Fruit fly (Drosophila melanogaster) whole organism, wandering third instar larva: ENCODE results near the gene cact.
A peak's percentile ranks its signal among the peaks of the same experiment; 100 is the strongest.

Source experiments
- Abd-B ChIP-seq: fragments of >200 bp; optimal IDR thresholded peaks from 2 replicates; lab custom pipeline; 2017; ENCODE audit warnings: missing biosample characterization, missing genetic modification characterization
- CG32264 ChIP-seq: fragments of 200-800 bp; sonication (Bioruptor generic); optimal IDR thresholded peaks from 2 replicates; lab custom pipeline; 2016; ENCODE audit warnings: missing biosample characterization, missing genetic modification characterization
- CG9705 ChIP-seq: fragments of 200-800 bp; sonication (Bioruptor generic); optimal IDR thresholded peaks from 2 replicates; lab custom pipeline; 2018; ENCODE audit warnings: missing biosample characterization, mild to moderate bottlenecking, missing genetic modification characterization
- CrebA ChIP-seq: fragments of 200-800 bp; sonication (Bioruptor generic); optimal IDR thresholded peaks from 2 replicates; lab custom pipeline; 2016; ENCODE audit warnings: missing biosample characterization, mild to moderate bottlenecking, missing genetic modification characterization, borderline replicate concordance
- Dfd ChIP-seq: fragments of >200 bp; optimal IDR thresholded peaks from 2 replicates; lab custom pipeline; 2017; ENCODE audit warnings: missing biosample characterization, missing genetic modification characterization
- Dif ChIP-seq: fragments of 200-275, 200-300 bp; sonication (Bioruptor generic); optimal IDR thresholded peaks from 2 replicates; lab custom pipeline; 2018; ENCODE audit warnings: missing biosample characterization, missing genetic modification characterization; ENCODE audit not compliant: partially characterized antibody
- GATAd ChIP-seq: sonication (Bioruptor generic); optimal IDR thresholded peaks from 2 replicates; lab custom pipeline; 2016; ENCODE audit warnings: missing biosample characterization, missing genetic modification characterization
- HLH106 ChIP-seq: fragments of 200-800 bp; optimal IDR thresholded peaks from 3 replicates; lab custom pipeline; 2019; ENCODE audit warnings: missing biosample characterization, mild to moderate bottlenecking, missing genetic modification characterization, moderate library complexity
- Hnf4 ChIP-seq: fragments of 200-800 bp; sonication (Bioruptor generic); optimal IDR thresholded peaks from 2 replicates; lab custom pipeline; 2016; ENCODE audit warnings: missing biosample characterization, mild to moderate bottlenecking, missing genetic modification characterization
- Hr78 ChIP-seq: fragments of >200 bp; optimal IDR thresholded peaks from 2 replicates; lab custom pipeline; 2017; ENCODE audit warnings: missing biosample characterization, missing genetic modification characterization
- Hr83 ChIP-seq: fragments of 200-300 bp; sonication (Bioruptor generic); optimal IDR thresholded peaks from 2 replicates; lab custom pipeline; 2016; ENCODE audit warnings: missing biosample characterization, mild to moderate bottlenecking, missing genetic modification characterization, moderate library complexity; ENCODE audit not compliant: poor library complexity, severe bottlenecking
- Jra ChIP-seq: sonication (Bioruptor generic); optimal IDR thresholded peaks from 2 replicates; lab custom pipeline; 2016; ENCODE audit warnings: missing biosample characterization, missing genetic modification characterization
- Mio ChIP-seq: sonication (Bioruptor generic); optimal IDR thresholded peaks from 2 replicates; lab custom pipeline; 2016; ENCODE audit warnings: missing biosample characterization, missing genetic modification characterization
- Myc ChIP-seq: fragments of >200 bp; optimal IDR thresholded peaks from 2 replicates; lab custom pipeline; 2017
- N ChIP-seq: fragments of >200 bp; optimal IDR thresholded peaks from 2 replicates; lab custom pipeline; 2018; ENCODE audit warnings: missing biosample characterization, missing external identifiers, missing genetic modification characterization
- OdsH ChIP-seq: fragments of 200-800 bp; sonication (Bioruptor generic); optimal IDR thresholded peaks from 2 replicates; lab custom pipeline; 2016; ENCODE audit warnings: missing biosample characterization, mild to moderate bottlenecking, missing genetic modification characterization
- Rel ChIP-seq, 2 experiments: fragments of 200-800 bp; sonication (Bioruptor generic) in 1 of 2; optimal IDR thresholded peaks; 2 replicates in 1 of 2; 3 replicates in 1 of 2; lab custom pipeline; 2016 to 2019; ENCODE audit warnings: mild to moderate bottlenecking in 2 of 2, missing biosample characterization in 2 of 2, missing genetic modification characterization in 2 of 2, moderate library complexity in 1 of 2
- Sp1 ChIP-seq: fragments of 200-800 bp; sonication (Bioruptor generic); optimal IDR thresholded peaks from 3 replicates; lab custom pipeline; 2019; ENCODE audit warnings: missing biosample characterization, mild to moderate bottlenecking, missing genetic modification characterization, moderate library complexity
- Vsx2 ChIP-seq: fragments of 200-300, 225-300 bp; sonication (Bioruptor generic); optimal IDR thresholded peaks from 2 replicates; lab custom pipeline; 2018; ENCODE audit warnings: missing biosample characterization, missing genetic modification characterization; ENCODE audit not compliant: partially characterized antibody
- br ChIP-seq: fragments of 200-800 bp; sonication (Bioruptor generic); optimal IDR thresholded peaks from 2 replicates; lab custom pipeline; 2016; ENCODE audit warnings: missing biosample characterization, missing genetic modification characterization
- brk ChIP-seq: fragments of 200-800 bp; sonication (Bioruptor generic); optimal IDR thresholded peaks from 2 replicates; lab custom pipeline; 2016; ENCODE audit warnings: missing biosample characterization, mild to moderate bottlenecking, missing genetic modification characterization
- dsf ChIP-seq: sonication (Bioruptor generic); optimal IDR thresholded peaks from 2 replicates; lab custom pipeline; 2016; ENCODE audit warnings: missing biosample characterization, missing genetic modification characterization, borderline replicate concordance
- ey ChIP-seq: fragments of 200-800 bp; sonication (Bioruptor generic); optimal IDR thresholded peaks from 2 replicates; lab custom pipeline; 2016; ENCODE audit warnings: missing biosample characterization, missing genetic modification characterization
- foxo ChIP-seq, 2 experiments: fragments of 200-800 bp; sonication (Bioruptor generic); optimal IDR thresholded peaks; 2 replicates in 1 of 2; 3 replicates in 1 of 2; lab custom pipeline; 2016 to 2017; ENCODE audit warnings: missing biosample characterization in 2 of 2, missing genetic modification characterization in 2 of 2
- fru ChIP-seq: fragments of 200-800 bp; sonication (Bioruptor generic); optimal IDR thresholded peaks from 3 replicates; lab custom pipeline; 2016; ENCODE audit warnings: missing biosample characterization, mild to moderate bottlenecking, missing genetic modification characterization
- h ChIP-seq: fragments of 200-800 bp; sonication (Bioruptor generic); optimal IDR thresholded peaks from 3 replicates; lab custom pipeline; 2016; ENCODE audit warnings: missing biosample characterization, mild to moderate bottlenecking, missing genetic modification characterization
- jim ChIP-seq: fragments of 175-275, 200-325 bp; sonication (Bioruptor generic); optimal IDR thresholded peaks from 2 replicates; lab custom pipeline; 2016; ENCODE audit warnings: missing biosample characterization, mild to moderate bottlenecking, missing genetic modification characterization
- lola ChIP-seq: fragments of >200 bp; optimal IDR thresholded peaks from 2 replicates; lab custom pipeline; 2017; ENCODE audit warnings: missing biosample characterization, missing genetic modification characterization
- psq ChIP-seq: fragments of 200-800 bp; sonication (Bioruptor generic); optimal IDR thresholded peaks from 3 replicates; lab custom pipeline; 2017; ENCODE audit warnings: missing biosample characterization, mild to moderate bottlenecking, missing genetic modification characterization, moderate library complexity
- rgr ChIP-seq: fragments of 200-800 bp; sonication (Bioruptor generic); optimal IDR thresholded peaks from 3 replicates; lab custom pipeline; 2016; ENCODE audit warnings: missing biosample characterization, mild to moderate bottlenecking, missing genetic modification characterization
- sage ChIP-seq: fragments of 200-800 bp; sonication (Bioruptor generic); optimal IDR thresholded peaks from 2 replicates; lab custom pipeline; 2016; ENCODE audit warnings: missing biosample characterization, mild to moderate bottlenecking, missing genetic modification characterization
- tai ChIP-seq: sonication (Bioruptor generic); optimal IDR thresholded peaks from 2 replicates; lab custom pipeline; 2016; ENCODE audit warnings: missing biosample characterization, missing genetic modification characterization
- usp ChIP-seq: fragments of >200 bp; optimal IDR thresholded peaks from 2 replicates; lab custom pipeline; 2017; ENCODE audit warnings: missing biosample characterization, missing genetic modification characterization
- woc ChIP-seq: sonication (Bioruptor generic); optimal IDR thresholded peaks from 2 replicates; lab custom pipeline; 2016; ENCODE audit warnings: missing biosample characterization, mild to moderate bottlenecking, missing genetic modification characterization

cact gene

DNA sequence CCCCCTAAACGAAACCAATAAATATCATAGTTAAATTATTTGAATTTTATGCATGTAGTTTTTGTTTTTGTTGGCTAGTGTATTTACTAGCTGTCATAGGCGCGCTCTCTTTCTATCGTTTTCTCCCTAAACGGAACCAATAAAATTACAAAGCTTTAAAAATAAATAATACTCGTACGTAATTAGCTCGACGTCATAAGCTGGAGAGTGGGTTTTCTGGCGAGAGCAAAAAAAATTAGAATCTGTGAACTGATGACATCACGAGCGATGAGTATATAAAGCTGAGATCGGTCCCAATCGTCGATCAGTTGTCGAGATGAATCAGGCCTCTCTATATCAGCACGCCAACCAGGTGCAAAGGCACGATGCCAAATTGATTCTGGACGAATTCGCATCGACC lies 39.6 kb upstream of the cact start, which contains the start of gene jhamt:
jhamt (plus strand) TSS at position 301 of the 400 bp plus-strand sequence.
- TF ChIP-seq brk (GFP tag; lab: Kevin White, UChicago) (no peak), CG9705 (no peak), Myc (lab: Kevin White, UChicago) (no peak), foxo (GFP tag; optimal IDR thresholded peaks at IDR 0.05; lab: Kevin White, UChicago) (no peak), dsf (GFP tag; lab: Kevin White, UChicago) (no peak)

DNA sequence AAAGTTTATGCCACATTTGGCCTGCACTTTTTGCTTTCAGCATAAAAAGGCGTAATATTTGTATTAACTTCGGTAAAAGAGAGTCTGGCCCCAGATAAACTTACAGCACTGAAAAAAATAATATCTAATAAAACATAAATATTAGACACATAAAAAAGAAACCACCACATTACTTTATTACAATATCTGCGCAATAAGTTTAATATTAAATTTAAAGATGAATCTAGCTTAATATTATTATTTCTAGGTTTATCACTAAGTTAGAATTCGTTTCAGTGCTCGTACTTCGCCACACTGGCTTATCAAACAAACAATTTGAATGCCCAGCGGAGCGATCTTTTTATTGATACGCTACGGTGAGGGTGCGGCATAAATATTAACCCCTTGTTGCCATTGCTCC lies 31.9 kb upstream of the cact start:
- TF ChIP-seq Hnf4 (GFP tag; lab: Kevin White, UChicago) (no peak), HLH106 (tag; lab: Kevin White, UChicago) (peak; percentile 60), CG9705 (no peak), brk (GFP tag; lab: Kevin White, UChicago) (no peak), rgr (peak; percentile 22), Abd-B (GFP tag; lab: Kevin White, UChicago) (no peak), fru (peak; percentile 16), h (GFP tag; lab: Kevin White, UChicago) (peak; percentile 45), Hr83 (no peak), Mio (GFP tag; lab: Kevin White, UChicago) (no peak), ey (GFP tag; lab: Kevin White, UChicago) (no peak), Dif (GFP tag; lab: Kevin White, UChicago) (no peak), tai (GFP tag; lab: Kevin White, UChicago) (no peak), usp (GFP tag; lab: Kevin White, UChicago) (no peak), CG32264 (GFP tag; lab: Kevin White, UChicago) (no peak), br (GFP tag; lab: Kevin White, UChicago) (no peak), psq (GFP tag; lab: Kevin White, UChicago) (no peak), woc (GFP tag; lab: Kevin White, UChicago) (no peak), foxo (GFP tag; optimal IDR thresholded peaks at IDR 0.05; lab: Kevin White, UChicago) (peak in 1 of 2 experiments; percentile 25)

DNA sequence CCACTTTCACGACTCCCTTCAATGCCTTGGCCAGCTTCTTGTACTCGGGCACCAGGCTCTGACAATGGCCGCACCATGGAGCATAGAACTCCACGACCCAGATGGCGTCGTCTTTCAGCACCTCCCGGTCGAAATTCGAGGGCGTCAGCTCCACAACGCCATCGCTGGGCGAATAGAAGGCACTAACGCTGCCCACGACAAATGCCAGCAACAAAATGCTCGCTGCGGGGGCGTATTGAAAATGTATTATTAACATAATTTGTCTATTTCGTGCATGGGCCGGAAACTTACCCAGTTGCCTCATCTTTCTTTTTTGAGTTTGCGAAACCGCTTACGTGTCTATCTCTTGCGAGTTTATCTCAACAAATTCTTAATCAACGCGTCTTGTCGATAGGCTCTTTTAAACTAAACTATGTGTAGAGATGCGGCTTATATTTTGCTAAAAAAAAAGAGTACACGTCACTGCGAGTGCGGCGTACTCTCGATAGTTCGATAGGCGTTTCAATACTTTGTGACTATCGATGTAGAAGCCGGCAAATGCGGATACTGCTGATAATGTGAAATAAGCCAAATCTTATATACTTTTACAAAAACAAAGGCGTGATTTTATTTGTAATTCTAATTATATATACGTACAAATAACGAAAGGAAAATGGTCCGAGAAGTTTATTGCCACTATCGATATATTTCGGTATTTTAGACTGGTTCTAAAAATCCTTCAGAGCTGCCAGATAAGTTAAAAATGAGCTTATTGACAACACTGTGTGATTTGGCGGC lies 30.4 kb upstream of the cact start, which contains the start of gene CaBP1:
CaBP1 (minus strand) TSS at position 487 of the 777 bp plus-strand sequence.
- TF ChIP-seq psq (GFP tag; lab: Kevin White, UChicago): no peak
- no peak for TF ChIP-seq Hr83
- TF ChIP-seq Jra (GFP tag; lab: Kevin White, UChicago): peak; percentile 20
- no peak for TF ChIP-seq OdsH
- no peak for TF ChIP-seq dsf (GFP tag; lab: Kevin White, UChicago)
- no peak for TF ChIP-seq Dif (GFP tag; lab: Kevin White, UChicago)
- TF ChIP-seq Myc (lab: Kevin White, UChicago): peak; percentile 61
- TF ChIP-seq Vsx2 (GFP tag; lab: Kevin White, UChicago): no peak
- TF ChIP-seq Sp1 (GFP tag; lab: Kevin White, UChicago): no peak
- no peak for TF ChIP-seq Rel (GFP tag; optimal IDR thresholded peaks at IDR 0.05; lab: Kevin White, UChicago)
- TF ChIP-seq Rel (tag; optimal IDR thresholded peaks at IDR 0.05; lab: Kevin White, UChicago): peak; percentile 4
- TF ChIP-seq GATAd: no peak
- TF ChIP-seq jim (GFP tag; lab: Kevin White, UChicago): no peak
- TF ChIP-seq CrebA (GFP tag; lab: Kevin White, UChicago): peak; percentile 79
- no peak for TF ChIP-seq Hr78 (GFP tag; lab: Kevin White, UChicago)
- peak; percentile 50 for TF ChIP-seq brk (GFP tag; lab: Kevin White, UChicago)
- TF ChIP-seq Dfd (GFP tag; lab: Kevin White, UChicago): no peak
- no peak for TF ChIP-seq br (GFP tag; lab: Kevin White, UChicago)
- TF ChIP-seq h (GFP tag; lab: Kevin White, UChicago): peak; percentile 18
- TF ChIP-seq CG9705: no peak
- TF ChIP-seq sage: no peak
- peak; percentile 20 for TF ChIP-seq Hnf4 (GFP tag; lab: Kevin White, UChicago)
- no peak for TF ChIP-seq lola
- TF ChIP-seq N (GFP tag; lab: Kevin White, UChicago): no peak
- no peak for TF ChIP-seq ey (GFP tag; lab: Kevin White, UChicago)
